Worm (Caenorhabditis elegans) whole organism, midembryonic: ENCODE data around the gene fbxc-33.

Experiments used
- T22C8.4 ChIP-seq: fragments of 200-800 bp; sonication (Bioruptor generic); IDR thresholded peaks from 2 replicates; pipeline ENCODE4 v1.3.6; 2022; ENCODE audit warnings: missing genetic modification characterization, missing compliant biosample characterization
- cog-1 ChIP-seq: sonication (generic microtip); optimal IDR thresholded peaks from 2 replicates; lab custom pipeline; 2016; ENCODE audit warnings: missing genetic modification characterization, missing compliant biosample characterization
- flt-1 ChIP-seq: fragments of 200-800 bp; sonication (Bioruptor generic); IDR thresholded peaks from 2 replicates; pipeline ENCODE4 v1.3.6; 2022; ENCODE audit warnings: missing genetic modification characterization, missing compliant biosample characterization
- klf-2 ChIP-seq: fragments of 200-800 bp; sonication (Bioruptor generic); conservative IDR thresholded peaks from 2 replicates; pipeline ENCODE4 v1.3.6; 2022; ENCODE audit warnings: missing genetic modification reagents, missing genetic modification characterization, missing compliant biosample characterization
- med-1 ChIP-seq: sonication (generic microtip); optimal IDR thresholded peaks from 2 replicates; lab custom pipeline; 2017; ENCODE audit warnings: missing genetic modification characterization, mild to moderate bottlenecking, missing compliant biosample characterization, antibody characterized with exemption, missing genetic modification reagents; ENCODE audit not compliant: insufficient read depth
- ref-1 ChIP-seq: fragments of 200-800 bp; sonication (Bioruptor generic); conservative IDR thresholded peaks from 2 replicates; pipeline ENCODE4 v1.3.6; 2022; ENCODE audit warnings: missing genetic modification reagents, missing genetic modification characterization, missing compliant biosample characterization
- tab-1 ChIP-seq: fragments of 200-800 bp; sonication (Bioruptor generic); IDR thresholded peaks from 2 replicates; pipeline ENCODE4 v1.3.6; 2022; ENCODE audit warnings: missing genetic modification characterization, missing compliant biosample characterization
- ztf-23 ChIP-seq: fragments of 200-800 bp; sonication (Bioruptor generic); IDR thresholded peaks from 2 replicates; pipeline ENCODE4 v1.3.6; 2022; ENCODE audit warnings: missing genetic modification reagents, missing genetic modification characterization, missing compliant biosample characterization
- ztf-29 ChIP-seq: fragments of 200-800 bp; sonication (Bioruptor generic); IDR thresholded peaks from 2 replicates; pipeline ENCODE4 v1.3.6; 2022; ENCODE audit warnings: missing genetic modification reagents, missing genetic modification characterization, missing compliant biosample characterization

Gene fbxc-33

DNA sequence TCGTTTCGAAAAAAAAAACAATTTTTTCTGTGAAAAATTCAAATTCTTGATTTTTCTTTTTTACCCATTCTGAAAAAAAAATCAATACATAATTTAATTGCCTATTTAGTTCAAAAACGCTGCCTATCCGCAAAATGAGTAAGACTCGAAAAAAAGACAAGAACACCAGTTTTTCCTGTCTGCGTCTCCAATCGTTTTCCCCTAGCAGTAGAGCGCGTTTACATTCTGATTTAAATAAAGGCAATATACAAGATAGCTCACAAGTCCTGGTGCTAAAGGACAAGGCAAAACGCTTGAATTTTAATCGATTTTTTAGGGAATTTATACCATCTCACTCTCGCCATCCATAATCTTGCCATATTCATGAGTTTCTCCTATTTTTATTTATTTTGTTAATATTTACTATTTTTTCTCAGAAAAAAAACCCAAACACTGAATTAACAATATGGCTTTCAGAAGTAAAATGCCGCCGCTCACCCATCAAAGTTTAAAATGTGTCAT lies at the start of gene fbxc-33:
Gene fbxc-33 (plus strand): TSS at position 451 of the 501 bp plus-strand sequence.
- no peak for TF ChIP-seq ref-1
- no peak for TF ChIP-seq klf-2 (GFP tag; lab: Robert Waterston, UW)
- no peak for TF ChIP-seq tab-1 (GFP tag; lab: Robert Waterston, UW)
- TF ChIP-seq T22C8.4 (GFP tag; lab: Robert Waterston, UW), result no peak
- no peak for TF ChIP-seq med-1 (GFP tag; lab: Kevin White, UChicago)
- no peak for TF ChIP-seq cog-1 (tag; lab: Kevin White, UChicago)
- no peak for TF ChIP-seq ztf-29 (GFP tag; lab: Robert Waterston, UW)
- no peak for TF ChIP-seq ztf-23 (GFP tag; lab: Robert Waterston, UW)
- no peak for TF ChIP-seq flt-1

DNA sequence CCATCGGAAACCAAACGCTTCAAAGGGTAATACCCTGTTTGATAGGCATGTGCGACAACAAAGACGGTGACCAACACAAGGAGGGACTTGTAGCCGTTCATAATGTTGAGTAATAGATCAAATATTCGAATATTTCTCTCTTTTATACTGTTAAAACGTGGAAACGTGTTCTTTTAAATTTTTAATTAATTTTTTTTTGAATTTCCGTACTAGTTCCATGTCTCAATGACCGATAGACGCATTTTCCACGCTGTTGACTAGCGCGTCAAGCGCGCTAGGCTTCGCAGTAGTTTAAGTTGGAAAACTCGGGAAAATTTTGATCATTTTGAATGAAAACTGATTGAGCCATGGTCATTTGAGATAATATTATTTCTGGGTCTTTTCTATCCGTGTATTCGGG lies 46.7 kb upstream of the fbxc-33 start, which contains the start of gene Y46B2A.3:
Gene Y46B2A.3 (minus strand): TSS at position 101 of the 400 bp plus-strand sequence.
- TF ChIP-seq cog-1 (tag; lab: Kevin White, UChicago), result no peak
- TF ChIP-seq klf-2 (GFP tag; lab: Robert Waterston, UW), result no peak
- TF ChIP-seq ref-1, result no peak
- TF ChIP-seq flt-1, result no peak
- no peak for TF ChIP-seq T22C8.4 (GFP tag; lab: Robert Waterston, UW)
- TF ChIP-seq ztf-23 (GFP tag; lab: Robert Waterston, UW), result no peak
- TF ChIP-seq ztf-29 (GFP tag; lab: Robert Waterston, UW), result no peak
- TF ChIP-seq med-1 (GFP tag; lab: Kevin White, UChicago), result no peak
- no peak for TF ChIP-seq tab-1 (GFP tag; lab: Robert Waterston, UW)

DNA sequence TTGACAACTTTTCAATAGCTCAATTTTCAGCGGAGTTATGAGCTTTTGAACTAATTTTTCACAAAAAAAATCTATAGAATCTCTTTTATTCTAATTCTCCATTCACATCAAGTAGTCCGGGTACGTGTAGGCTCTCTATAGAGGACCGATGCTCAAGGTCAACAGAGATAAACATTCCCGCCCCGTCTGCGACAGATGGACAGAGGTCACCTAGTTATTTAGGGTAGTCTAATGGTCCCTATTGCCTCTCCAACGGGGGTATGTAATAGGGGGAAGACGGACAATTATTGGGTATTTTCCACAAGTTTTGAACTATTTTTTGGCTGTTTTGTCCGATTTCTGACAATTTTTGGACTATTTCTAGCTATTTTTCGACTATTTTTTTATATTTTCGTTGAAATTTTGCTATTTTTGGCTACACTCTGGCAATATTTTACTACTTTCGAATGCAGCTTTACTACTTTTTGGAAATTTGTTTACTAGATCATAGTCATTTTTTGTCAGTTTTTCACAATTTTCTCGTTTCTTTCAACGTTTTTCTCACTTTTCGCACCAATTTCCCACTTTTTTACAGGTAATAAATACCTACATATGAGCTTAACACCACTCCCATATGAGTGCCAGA lies 45.1 kb upstream of the fbxc-33 start, which contains the start of gene fbxc-51:
Gene fbxc-51 (plus strand): TSS at position 575 of the 625 bp plus-strand sequence.
- TF ChIP-seq cog-1 (tag; lab: Kevin White, UChicago) (no peak), ref-1 (no peak), flt-1 (no peak), klf-2 (GFP tag; lab: Robert Waterston, UW) (no peak), ztf-29 (GFP tag; lab: Robert Waterston, UW) (no peak), T22C8.4 (GFP tag; lab: Robert Waterston, UW) (no peak), med-1 (GFP tag; lab: Kevin White, UChicago) (no peak), ztf-23 (GFP tag; lab: Robert Waterston, UW) (no peak), tab-1 (GFP tag; lab: Robert Waterston, UW) (no peak)

DNA sequence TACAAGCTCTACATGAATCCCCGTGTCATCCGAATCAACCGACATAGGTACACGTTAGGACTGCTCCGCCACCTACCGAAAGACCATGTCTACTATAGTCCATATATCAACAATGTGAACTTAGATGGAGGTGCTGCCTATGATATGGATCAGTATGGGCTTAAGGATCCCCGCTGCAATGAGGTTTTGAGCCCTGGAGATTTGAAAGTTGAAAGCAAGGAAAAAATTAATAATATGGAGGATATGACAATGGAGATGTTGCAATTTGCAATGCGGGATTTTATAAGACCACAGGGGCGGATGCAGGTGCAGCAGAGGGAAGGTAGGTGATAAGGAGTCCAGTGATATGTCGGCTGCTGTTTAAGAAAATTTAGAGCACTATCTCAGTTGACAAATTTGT lies 44.2 kb upstream of the fbxc-33 start:
- TF ChIP-seq flt-1 (no peak), ztf-23 (GFP tag; lab: Robert Waterston, UW) (no peak), T22C8.4 (GFP tag; lab: Robert Waterston, UW) (no peak), med-1 (GFP tag; lab: Kevin White, UChicago) (no peak), ref-1 (no peak), ztf-29 (GFP tag; lab: Robert Waterston, UW) (no peak), klf-2 (GFP tag; lab: Robert Waterston, UW) (no peak)

DNA sequence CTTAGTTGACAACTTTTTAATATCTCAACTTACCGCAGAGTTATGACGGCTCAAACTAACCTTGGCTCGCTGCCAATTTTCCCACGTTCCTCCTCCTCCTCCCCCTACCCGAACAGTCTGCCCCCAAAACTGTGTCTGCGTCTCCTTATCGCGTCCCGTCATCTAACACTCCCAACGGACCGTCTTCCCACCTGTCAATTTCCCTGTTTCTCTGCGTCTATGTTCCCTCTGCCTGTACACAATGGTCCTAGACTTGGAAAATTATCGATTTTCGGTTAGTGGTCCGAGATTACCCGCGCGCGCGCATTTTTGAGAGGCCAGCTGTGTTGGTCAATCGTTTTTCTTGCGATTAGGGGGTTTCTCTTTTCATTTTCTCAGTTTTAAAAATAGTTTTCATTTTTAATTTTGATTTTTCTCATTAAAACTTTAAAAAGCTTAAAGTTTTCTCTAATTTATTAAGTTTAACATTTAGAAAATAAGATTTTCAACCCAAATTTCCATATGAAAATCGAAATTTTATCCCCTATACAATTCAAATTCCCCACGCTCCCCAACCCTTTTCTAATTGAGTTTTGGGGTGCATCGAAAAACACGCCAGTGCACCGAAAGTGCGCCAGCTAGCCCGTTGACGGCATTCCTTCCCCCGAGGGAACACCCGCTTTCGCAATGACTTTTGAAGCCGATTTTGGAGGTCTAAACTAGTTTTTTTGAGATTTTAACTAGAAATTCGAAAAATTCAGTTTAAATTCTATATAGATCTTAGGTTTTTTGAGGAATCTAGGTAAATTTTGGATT lies 40.3 kb upstream of the fbxc-33 start, which contains the start of gene alg-2:
Gene alg-2 (plus strand): TSS at position 220 of the 795 bp plus-strand sequence.
- TF ChIP-seq med-1 (GFP tag; lab: Kevin White, UChicago) (no peak), T22C8.4 (GFP tag; lab: Robert Waterston, UW) (peak; percentile 71; the same call in 1 of the 2 replicates), flt-1 (0 out of 2 replicates have a peak, but pooled peaks have one; percentile 15), tab-1 (GFP tag; lab: Robert Waterston, UW) (0 out of 2 replicates have a peak, but pooled peaks have one; percentile 41)

DNA sequence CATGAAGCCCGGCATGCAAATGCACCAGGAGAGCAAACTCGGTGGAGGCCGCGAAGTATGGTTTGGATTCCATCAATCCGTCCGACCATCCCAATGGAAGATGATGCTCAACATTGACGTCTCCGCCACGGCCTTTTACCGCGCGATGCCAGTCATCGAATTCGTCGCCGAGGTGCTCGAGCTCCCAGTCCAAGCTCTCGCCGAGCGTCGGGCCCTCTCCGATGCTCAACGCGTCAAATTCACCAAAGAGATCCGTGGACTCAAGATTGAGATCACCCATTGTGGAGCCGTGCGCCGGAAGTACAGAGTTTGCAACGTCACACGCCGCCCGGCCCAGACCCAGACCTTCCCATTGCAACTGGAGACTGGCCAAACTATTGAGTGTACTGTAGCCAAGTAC lies 37.7 kb upstream of the fbxc-33 start:
- no peak for TF ChIP-seq cog-1 (tag; lab: Kevin White, UChicago)
- no peak for TF ChIP-seq klf-2 (GFP tag; lab: Robert Waterston, UW)
- no peak for TF ChIP-seq T22C8.4 (GFP tag; lab: Robert Waterston, UW)
- no peak for TF ChIP-seq flt-1
- no peak for TF ChIP-seq ref-1
- TF ChIP-seq med-1 (GFP tag; lab: Kevin White, UChicago), result no peak

DNA sequence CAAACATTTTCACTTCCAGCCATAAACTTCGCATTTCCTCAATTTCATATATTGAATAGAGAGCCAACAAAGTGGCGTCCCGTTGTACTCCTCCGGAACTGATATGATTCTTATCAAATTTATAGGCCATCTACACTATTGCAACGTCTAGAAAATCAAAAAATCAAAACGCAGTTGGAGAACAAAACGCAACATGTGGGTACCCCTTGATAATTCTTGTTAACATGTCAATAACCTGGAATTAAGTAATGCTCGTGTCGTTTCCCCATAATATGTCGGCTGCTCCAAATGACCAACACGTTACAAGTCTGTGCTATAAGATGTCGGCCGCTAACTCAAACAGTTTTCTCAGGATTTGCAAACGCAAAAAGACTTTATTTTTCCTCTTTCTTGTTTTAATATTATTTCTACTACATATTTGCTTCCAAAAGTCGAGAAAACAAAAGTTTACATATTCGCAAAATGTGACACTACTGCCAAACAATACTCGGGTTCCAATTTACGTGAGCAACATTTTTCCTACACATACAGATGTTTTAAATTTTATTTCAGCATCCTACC lies 32.7 kb upstream of the fbxc-33 start:
- TF ChIP-seq ztf-23 (GFP tag; lab: Robert Waterston, UW), result no peak
- TF ChIP-seq tab-1 (GFP tag; lab: Robert Waterston, UW), result no peak
- TF ChIP-seq cog-1 (tag; lab: Kevin White, UChicago), result no peak
- no peak for TF ChIP-seq ref-1

DNA sequence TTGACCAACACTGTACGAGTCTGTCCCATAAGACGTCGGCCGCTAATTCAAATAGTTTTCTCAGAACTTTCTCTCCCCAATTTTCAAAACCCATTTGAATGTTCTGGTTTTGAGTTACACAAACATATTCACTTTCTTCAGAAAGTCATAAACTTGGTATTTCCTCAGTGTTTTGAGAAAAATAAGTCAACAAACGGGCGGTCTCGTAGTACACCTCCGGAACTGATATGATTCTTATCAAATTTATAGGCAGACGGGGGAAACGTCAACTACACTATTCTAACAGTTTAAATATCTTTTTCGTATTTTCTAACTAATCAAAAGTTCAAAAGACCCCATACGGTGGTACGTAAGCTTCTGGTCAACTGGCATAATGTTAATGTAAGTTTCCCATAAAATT lies 29.3 kb upstream of the fbxc-33 start:
- TF ChIP-seq ref-1 (no peak), klf-2 (GFP tag; lab: Robert Waterston, UW) (no peak), ztf-23 (GFP tag; lab: Robert Waterston, UW) (no peak), tab-1 (GFP tag; lab: Robert Waterston, UW) (no peak), T22C8.4 (GFP tag; lab: Robert Waterston, UW) (no peak), flt-1 (no peak), cog-1 (tag; lab: Kevin White, UChicago) (no peak), ztf-29 (GFP tag; lab: Robert Waterston, UW) (no peak), med-1 (GFP tag; lab: Kevin White, UChicago) (no peak)

DNA sequence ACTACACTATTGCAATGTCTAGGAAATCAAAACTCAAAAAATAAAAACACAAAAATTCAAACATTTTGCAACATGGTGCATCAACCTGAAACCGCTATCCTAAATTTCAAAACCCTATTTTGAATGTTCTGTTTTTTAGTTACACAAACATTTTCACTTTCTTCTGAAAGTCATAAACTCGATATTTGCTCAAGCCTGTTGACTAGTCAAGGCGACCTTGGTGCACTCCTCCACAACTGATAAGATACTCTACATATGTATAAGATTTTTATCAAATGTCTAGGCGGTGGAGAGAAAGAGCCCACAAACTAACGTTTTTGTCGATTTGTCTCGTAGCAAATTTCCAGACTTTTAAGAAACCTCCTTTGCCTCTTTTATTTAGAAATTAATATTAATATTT lies 25.4 kb upstream of the fbxc-33 start, which contains the start of gene T07D3.4:
Gene T07D3.4 (plus strand): TSS at position 286 of the 400 bp plus-strand sequence.
- no peak for TF ChIP-seq med-1 (GFP tag; lab: Kevin White, UChicago)
- TF ChIP-seq klf-2 (GFP tag; lab: Robert Waterston, UW), result no peak
- TF ChIP-seq ztf-29 (GFP tag; lab: Robert Waterston, UW), result no peak
- no peak for TF ChIP-seq cog-1 (tag; lab: Kevin White, UChicago)
- TF ChIP-seq ztf-23 (GFP tag; lab: Robert Waterston, UW), result no peak
- no peak for TF ChIP-seq T22C8.4 (GFP tag; lab: Robert Waterston, UW)
- TF ChIP-seq tab-1 (GFP tag; lab: Robert Waterston, UW), result no peak
- no peak for TF ChIP-seq flt-1
- no peak for TF ChIP-seq ref-1
